Fruit fly (Drosophila melanogaster): ENCODE measurements around the gene CG17193.

The CG17193 gene

dm6 chr3R:19995408-19995807 is 60.5 kb downstream of the CG17193 start (continued):
- no peak for TF ChIP-seq Camta (GFP tag; optimal IDR thresholded peaks at IDR 0.05)
- no peak for TF ChIP-seq Side (GFP tag; optimal IDR thresholded peaks at IDR 0.05)
- no peak for TF ChIP-seq CG7357 (GFP tag; IDR thresholded peaks at IDR 0.05)

Measured in whole organism, embryonic.